Worm (Caenorhabditis elegans): ENCODE results near the gene sms-1.
A peak's percentile ranks its signal among the peaks of the same experiment; 100 is the strongest.
"Not testable (repeated sequence)": the region's sequence is repeated elsewhere in the genome, so short reads cannot be mapped to it uniquely, and the experiment has no call there.

DNA sequence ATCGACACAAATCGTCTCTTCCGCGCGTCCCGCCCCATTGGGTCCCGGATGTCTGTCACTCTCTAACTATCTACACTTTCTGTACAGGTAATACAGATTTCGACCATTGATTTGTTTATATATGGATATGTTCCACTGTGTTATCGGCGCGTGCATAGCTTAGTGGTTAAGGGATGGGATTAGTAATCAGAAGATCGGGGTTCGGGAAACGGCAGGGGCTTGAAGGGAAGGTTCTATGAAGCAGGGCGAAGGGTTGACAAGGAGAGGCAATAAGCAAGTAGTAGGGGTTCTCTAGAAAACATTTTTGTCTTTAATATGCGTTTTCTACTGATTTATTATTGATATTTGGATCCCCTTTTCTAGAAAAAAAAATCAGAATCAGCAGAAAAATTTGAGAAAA is 662 bp downstream of the sms-1 start:
- not testable (repeated sequence) for TF ChIP-seq ztf-6 (GFP tag; IDR thresholded peaks at IDR 0.05); ama-1 (optimal IDR thresholded peaks at IDR 0.05); ama-1 (GFP tag; optimal IDR thresholded peaks at IDR 0.05); T07F8.4 (tag; optimal IDR thresholded peaks at IDR 0.05); pha-4 (tag; optimal IDR thresholded peaks at IDR 0.05); lag-1 (GFP tag; IDR thresholded peaks at IDR 0.05); die-1 (tag; optimal IDR thresholded peaks at IDR 0.05); ztf-25 (GFP tag; IDR thresholded peaks at IDR 0.05); rpc-1 (optimal IDR thresholded peaks at IDR 0.05); bed-2 (GFP tag; IDR thresholded peaks at IDR 0.05); snpc-4 (GFP tag; optimal IDR thresholded peaks at IDR 0.05); snpc-4 (tag; optimal IDR thresholded peaks at IDR 0.05); nhr-27 (tag; optimal IDR thresholded peaks at IDR 0.05); unc-62 (GFP tag; optimal IDR thresholded peaks at IDR 0.05); attf-5 (GFP tag; optimal IDR thresholded peaks at IDR 0.05)
- TF ChIP-seq nfyb-1 (GFP tag; IDR thresholded peaks at IDR 0.05): 0 out of 2 replicates have a peak, but pooled peaks have one; percentile 34
- TF ChIP-seq rpc-1 (tag; optimal IDR thresholded peaks at IDR 0.05): peak; percentile 58
